Fruit fly (Drosophila melanogaster): ENCODE measurements around the gene psh.

dm6 chrX:18520360-18520759, 33.6 kb upstream of the psh start:
- no peak for TF ChIP-seq EcR (GFP tag; optimal IDR thresholded peaks at IDR 0.05)
- TF ChIP-seq psq (optimal IDR thresholded peaks at IDR 0.05) = no peak

Measured in whole organism.